Worm (Caenorhabditis elegans) whole organism, L1 larva: ENCODE data around the gene F09E10.5.

Experiments used
- aha-1 ChIP-seq: fragments of 150-350 bp; optimal IDR thresholded peaks from 2 replicates; lab custom pipeline; 2014; ENCODE audit warnings: missing biosample characterization, missing genetic modification characterization
- ceh-8 ChIP-seq: fragments of 200-800 bp; sonication (Bioruptor generic); optimal IDR thresholded peaks from 2 replicates; lab custom pipeline; 2018; ENCODE audit warnings: mild to moderate bottlenecking, missing genetic modification characterization, moderate library complexity, missing compliant biosample characterization
- efl-3 ChIP-seq: fragments of 200-800 bp; sonication (Bioruptor generic); optimal IDR thresholded peaks from 2 replicates; lab custom pipeline; 2018; ENCODE audit warnings: mild to moderate bottlenecking, missing genetic modification characterization, missing compliant biosample characterization
- elt-2 ChIP-seq: sonication (generic microtip); optimal IDR thresholded peaks from 2 replicates; lab custom pipeline; 2016; ENCODE audit warnings: missing genetic modification characterization, mild to moderate bottlenecking, inconsistent platforms, missing compliant biosample characterization, missing genetic modification reagents
- fkh-8 ChIP-seq: sonication (generic microtip); optimal IDR thresholded peaks from 2 replicates; lab custom pipeline; 2016; ENCODE audit warnings: mild to moderate bottlenecking, missing genetic modification characterization, missing compliant biosample characterization
- lin-39 ChIP-seq: fragments of 150-350 bp; optimal IDR thresholded peaks from 2 replicates; lab custom pipeline; 2014; ENCODE audit warnings: missing biosample characterization, missing genetic modification reagents, missing genetic modification characterization
- nhr-28 ChIP-seq: fragments of 150-350 bp; optimal IDR thresholded peaks from 2 replicates; lab custom pipeline; 2014; ENCODE audit warnings: missing biosample characterization, missing genetic modification characterization
- nhr-47 ChIP-seq: sonication (generic microtip); optimal IDR thresholded peaks from 2 replicates; lab custom pipeline; 2016; ENCODE audit warnings: mild to moderate bottlenecking, missing genetic modification characterization, moderate library complexity, missing compliant biosample characterization
- nhr-90 ChIP-seq: sonication (generic microtip); optimal IDR thresholded peaks from 2 replicates; lab custom pipeline; 2016; ENCODE audit warnings: mild to moderate bottlenecking, missing genetic modification characterization, missing compliant biosample characterization; ENCODE audit not compliant: poor library complexity
- rnt-1 ChIP-seq: sonication (generic microtip); optimal IDR thresholded peaks from 2 replicates; lab custom pipeline; 2016; ENCODE audit warnings: mild to moderate bottlenecking, missing genetic modification characterization, moderate library complexity, missing compliant biosample characterization
- tbx-2 ChIP-seq: sonication (generic microtip); optimal IDR thresholded peaks from 2 replicates; lab custom pipeline; 2016; ENCODE audit warnings: missing genetic modification characterization, missing compliant biosample characterization
- vab-15 ChIP-seq: sonication (generic microtip); optimal IDR thresholded peaks from 2 replicates; lab custom pipeline; 2017; ENCODE audit warnings: missing genotype, mild to moderate bottlenecking, missing genetic modification characterization, missing compliant biosample characterization
- zip-4 ChIP-seq: fragments of 200-800 bp; sonication (Bioruptor generic); optimal IDR thresholded peaks from 2 replicates; lab custom pipeline; 2018; ENCODE audit warnings: mild to moderate bottlenecking, missing genetic modification characterization, moderate library complexity, missing compliant biosample characterization

F09E10.5 gene

DNA sequence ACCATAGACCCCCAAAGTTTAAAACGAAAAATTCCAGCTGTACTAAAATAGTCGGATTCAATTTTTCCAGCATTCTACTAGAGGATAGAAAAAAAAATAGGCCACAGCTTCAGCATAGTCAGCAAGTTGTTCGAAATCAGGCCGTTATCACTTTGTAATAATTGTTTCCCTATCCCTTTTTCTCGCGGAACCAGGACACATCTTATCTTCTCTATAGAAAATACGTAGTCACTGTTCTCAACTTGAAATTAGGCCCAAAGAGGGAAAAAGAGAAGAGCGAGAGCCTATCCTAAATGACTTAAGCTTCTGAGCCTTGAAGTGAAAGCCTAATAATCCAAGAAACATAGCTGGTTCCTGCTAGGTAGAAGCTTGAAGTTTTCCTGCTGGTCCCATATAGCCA lies 48.5 kb downstream of the F09E10.5 start (continued):
- TF ChIP-seq elt-2 (tag; lab: Kevin White, UChicago) (no peak), rnt-1 (tag; lab: Kevin White, UChicago) (no peak), efl-3 (no peak), tbx-2 (peak; percentile 16)

DNA sequence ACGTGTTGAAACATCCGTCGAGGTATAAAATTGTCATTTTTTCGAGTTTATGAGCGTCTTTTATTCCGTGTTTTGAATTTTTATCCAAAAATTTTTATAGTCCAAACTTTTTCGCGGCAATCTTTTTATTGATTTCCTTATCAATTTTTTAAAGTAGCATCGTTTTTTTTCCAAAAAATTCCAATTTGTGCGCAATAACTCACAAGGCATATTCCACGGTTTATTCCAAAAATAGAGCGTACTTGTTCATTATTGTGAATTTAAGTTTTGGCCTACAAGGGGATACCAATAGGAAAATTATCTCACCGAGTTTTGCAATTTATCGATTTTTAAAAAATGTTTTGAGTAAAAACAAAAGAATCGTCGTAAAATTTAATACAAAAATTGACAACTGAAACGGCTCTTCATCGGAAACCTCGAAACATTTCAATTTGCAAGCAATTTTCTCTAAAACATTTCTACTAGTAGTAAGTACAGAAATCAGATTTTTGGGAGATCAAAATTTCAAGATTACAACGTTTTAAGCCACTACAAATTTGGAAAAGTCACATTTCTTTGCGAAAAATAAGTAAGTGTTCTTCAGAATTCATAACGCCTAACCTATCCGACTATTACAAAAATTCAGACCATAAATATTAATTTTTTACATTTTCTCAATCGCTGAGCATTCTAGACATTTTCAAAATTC lies 50.5 kb downstream of the F09E10.5 start:
- peak; percentile 5 for TF ChIP-seq nhr-47
- no peak for TF ChIP-seq zip-4 (GFP tag; lab: Kevin White, UChicago)
- peak; percentile 42 for TF ChIP-seq nhr-90 (tag; lab: Kevin White, UChicago)
- TF ChIP-seq lin-39 (tag; lab: Kevin White, UChicago), result peak; percentile 47

ce11 chrX:1441602-1442183 lies 52.5 kb downstream of the F09E10.5 start:
- no peak for TF ChIP-seq nhr-28 (tag; lab: Kevin White, UChicago)
- TF ChIP-seq ceh-8 (GFP tag; lab: Kevin White, UChicago), result peak; percentile 1
- TF ChIP-seq fkh-8 (tag; lab: Kevin White, UChicago), result no peak

DNA sequence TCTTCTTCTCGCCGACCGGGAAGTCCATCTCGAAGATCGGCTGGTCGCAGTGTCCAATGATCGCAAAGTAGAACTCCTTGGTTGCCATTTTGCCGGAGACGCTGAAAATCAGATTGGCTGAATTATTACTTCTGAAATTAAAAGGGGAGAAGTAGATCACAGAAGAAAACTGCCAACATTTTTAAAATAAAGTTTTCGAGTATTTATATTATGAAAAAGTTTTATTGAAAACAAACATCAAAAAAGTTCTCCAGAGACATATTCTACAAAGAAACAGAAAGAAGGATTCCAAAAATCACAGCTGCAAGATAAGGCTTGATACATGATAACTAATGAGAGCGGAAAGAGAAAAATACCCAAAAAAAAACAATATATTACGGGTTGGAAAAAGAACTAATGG lies 54.0 kb downstream of the F09E10.5 start, which contains the start of gene sedl-1:
sedl-1 (minus strand) TSS at position 101 of the 400 bp plus-strand sequence.
- TF ChIP-seq nhr-47, result no peak
- TF ChIP-seq aha-1 (tag; lab: Kevin White, UChicago), result no peak
- no peak for TF ChIP-seq vab-15 (tag; lab: Kevin White, UChicago)
- TF ChIP-seq tbx-2, result no peak
